Fruit fly (Drosophila melanogaster): ENCODE results near the gene Nemp.

The Nemp gene

dm6 chrX:16654931-16655409 lies at the start of gene Nemp, which contains the start of gene r (continued):
- TF ChIP-seq Asciz (GFP tag; optimal IDR thresholded peaks at IDR 0.05) (no peak), NfI (GFP tag; optimal IDR thresholded peaks at IDR 0.05) (no peak), ERR (GFP tag; optimal IDR thresholded peaks at IDR 0.05) (no peak), CG15011 (GFP tag; optimal IDR thresholded peaks at IDR 0.05) (no peak), bsh (GFP tag; optimal IDR thresholded peaks at IDR 0.05) (no peak), CG4404 (GFP tag; IDR thresholded peaks at IDR 0.05) (no peak), Six4 (GFP tag; optimal IDR thresholded peaks at IDR 0.05) (no peak), shn (GFP tag; optimal IDR thresholded peaks at IDR 0.05) (no peak), CTCF (GFP tag; optimal IDR thresholded peaks at IDR 0.05) (peak; percentile 65), unc-4 (GFP tag; IDR thresholded peaks at IDR 0.05; ENCODE audit: partially characterized antibody) (peak; percentile 71), CG33213 (GFP tag; optimal IDR thresholded peaks at IDR 0.05) (no peak), CG6765 (GFP tag; optimal IDR thresholded peaks at IDR 0.05) (no peak), CG15696 (tag; optimal IDR thresholded peaks at IDR 0.05) (no peak), CG17829 (tag; optimal IDR thresholded peaks at IDR 0.05) (no peak), CG10267 (tag; optimal IDR thresholded peaks at IDR 0.05) (peak; percentile 57), CG4360 (GFP tag; IDR thresholded peaks at IDR 0.05) (no peak), Dek (tag; optimal IDR thresholded peaks at IDR 0.05) (no peak), Trl (optimal IDR thresholded peaks at IDR 0.05) (no peak), Trl (GFP tag; optimal IDR thresholded peaks at IDR 0.05) (no peak), CG1529 (GFP tag; optimal IDR thresholded peaks at IDR 0.05) (no peak), CG15269 (tag; optimal IDR thresholded peaks at IDR 0.05) (no peak), odd (GFP tag; optimal IDR thresholded peaks at IDR 0.05) (no peak), btn (GFP tag; optimal IDR thresholded peaks at IDR 0.05) (no peak), Sox102F (GFP tag; optimal IDR thresholded peaks at IDR 0.05) (no peak), Aef1 (GFP tag; IDR thresholded peaks at IDR 0.05) (no peak), kni (GFP tag; optimal IDR thresholded peaks at IDR 0.05) (no peak), org-1 (GFP tag; optimal IDR thresholded peaks at IDR 0.05) (no peak), CG6813 (GFP tag; optimal IDR thresholded peaks at IDR 0.05) (no peak), otp (GFP tag; IDR thresholded peaks at IDR 0.05) (no peak), Sox100B (GFP tag; optimal IDR thresholded peaks at IDR 0.05) (no peak), Abd-B (GFP tag; optimal IDR thresholded peaks at IDR 0.05) (peak; percentile 47), Tbp (GFP tag; optimal IDR thresholded peaks at IDR 0.05) (no peak), gsb (GFP tag; IDR thresholded peaks at IDR 0.05) (no peak), CG11695 (GFP tag; IDR thresholded peaks at IDR 0.05) (no peak), CG14050 (GFP tag; IDR thresholded peaks at IDR 0.05) (no peak), HHEX (GFP tag; optimal IDR thresholded peaks at IDR 0.05) (no peak), sug (tag; optimal IDR thresholded peaks at IDR 0.05) (no peak), Nf-YA (GFP tag; IDR thresholded peaks at IDR 0.05) (no peak), cwo (GFP tag; optimal IDR thresholded peaks at IDR 0.05) (no peak), slp2 (GFP tag; optimal IDR thresholded peaks at IDR 0.05) (no peak), onecut (GFP tag; IDR thresholded peaks at IDR 0.05) (no peak), CG34422 (GFP tag; IDR thresholded peaks at IDR 0.05) (no peak), NK7.1 (GFP tag; optimal IDR thresholded peaks at IDR 0.05) (no peak), CG11456 (GFP tag; IDR thresholded peaks at IDR 0.05) (no peak), Doc2 (GFP tag; IDR thresholded peaks at IDR 0.05) (no peak), Hand (GFP tag; optimal IDR thresholded peaks at IDR 0.05) (no peak), crp (GFP tag; optimal IDR thresholded peaks at IDR 0.05) (no peak), CG8290 (GFP tag; optimal IDR thresholded peaks at IDR 0.05) (peak; percentile 30), CG8290 (tag; optimal IDR thresholded peaks at IDR 0.05) (no peak), YL-1 (GFP tag; optimal IDR thresholded peaks at IDR 0.05) (no peak), gt (GFP tag; IDR thresholded peaks at IDR 0.05) (no peak), BEAF-32 (GFP tag; optimal IDR thresholded peaks at IDR 0.05) (peak; percentile 89), Hr39 (optimal IDR thresholded peaks at IDR 0.05) (no peak)

Data from whole organism, embryonic.